Worm (Caenorhabditis elegans): Measurements from ENCODE around the gene cyd-1.

cyd-1 gene

ce11 chrII:13013966-13014365, 33.6 kb downstream of the cyd-1 start, which contains the start of gene F18A11.5:
Gene F18A11.5 (minus strand): TSS chrII:13014286.
- no peak for TF ChIP-seq dve-1 (tag; optimal IDR thresholded peaks at IDR 0.05)

DNA sequence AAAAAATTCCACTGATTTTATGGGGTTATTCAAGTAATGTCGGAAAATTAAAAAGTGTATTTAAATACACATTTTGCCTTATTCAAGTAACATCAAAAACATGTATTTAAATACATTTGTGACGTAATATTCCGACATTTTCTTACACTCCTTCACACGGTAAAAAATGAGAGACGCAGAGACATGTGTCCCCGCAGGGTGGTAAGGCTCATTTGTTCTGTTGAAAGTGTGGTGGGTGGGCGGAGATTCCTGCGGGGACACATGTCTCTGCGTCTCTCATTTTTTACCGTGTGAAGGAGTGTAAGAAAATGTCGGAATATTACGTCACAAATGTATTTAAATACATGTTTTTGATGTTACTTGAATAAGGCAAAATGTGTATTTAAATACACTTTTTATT, 36.0 kb downstream of the cyd-1 start:
- TF ChIP-seq ref-2 (tag; optimal IDR thresholded peaks at IDR 0.05), result peak; percentile 8
- TF ChIP-seq tbx-2 (tag; optimal IDR thresholded peaks at IDR 0.05), result peak; percentile 47
- TF ChIP-seq ceh-31 (tag; optimal IDR thresholded peaks at IDR 0.05), result peak; percentile 40
- TF ChIP-seq ceh-2 (tag; optimal IDR thresholded peaks at IDR 0.05), result peak; percentile 32
- TF ChIP-seq sox-2 (GFP tag; IDR thresholded peaks at IDR 0.05), result peak; percentile 59
- peak; percentile 49 for TF ChIP-seq ceh-18 (tag; optimal IDR thresholded peaks at IDR 0.05)

DNA sequence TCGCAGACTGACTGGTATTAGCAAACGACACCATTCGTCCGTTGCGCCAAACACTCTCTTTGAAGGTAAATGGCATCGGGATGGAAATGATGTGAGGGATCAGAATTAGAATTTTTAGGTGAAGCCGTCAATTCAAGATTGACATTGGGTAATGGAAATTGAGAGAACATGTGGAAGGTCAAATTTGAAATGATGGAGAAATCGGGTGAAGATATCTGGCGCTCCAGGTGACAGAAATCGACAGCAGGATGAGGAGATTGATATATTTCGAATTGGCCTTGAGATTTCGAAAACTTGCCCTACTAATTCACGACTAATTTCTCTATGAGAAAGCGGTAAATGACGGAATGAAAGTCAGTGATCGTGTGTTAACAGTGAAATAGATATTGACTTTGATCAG, 42.2 kb downstream of the cyd-1 start:
- TF ChIP-seq nhr-232 (tag; optimal IDR thresholded peaks at IDR 0.05), result no peak
- TF ChIP-seq pros-1 (tag; optimal IDR thresholded peaks at IDR 0.05), result no peak
- TF ChIP-seq ceh-24 (tag; optimal IDR thresholded peaks at IDR 0.05), result no peak
- TF ChIP-seq nhr-11 (tag; optimal IDR thresholded peaks at IDR 0.05), result no peak
- TF ChIP-seq tbx-2 (tag; optimal IDR thresholded peaks at IDR 0.05), result no peak
- TF ChIP-seq hlh-8 (tag; optimal IDR thresholded peaks at IDR 0.05), result no peak
- no peak for TF ChIP-seq gmeb-2 (tag; optimal IDR thresholded peaks at IDR 0.05)
- no peak for TF ChIP-seq fax-1 (tag; optimal IDR thresholded peaks at IDR 0.05)
- TF ChIP-seq hlh-6 (tag; optimal IDR thresholded peaks at IDR 0.05), result no peak
- no peak for TF ChIP-seq ceh-2 (tag; optimal IDR thresholded peaks at IDR 0.05)
- no peak for TF ChIP-seq pqm-1 (tag; optimal IDR thresholded peaks at IDR 0.05)
- no peak for TF ChIP-seq K09A11.1 (tag; optimal IDR thresholded peaks at IDR 0.05; ENCODE audit: insufficient read depth)
- TF ChIP-seq ceh-6 (GFP tag; optimal IDR thresholded peaks at IDR 0.05), result no peak
- TF ChIP-seq sox-4 (tag; optimal IDR thresholded peaks at IDR 0.05), result no peak
- TF ChIP-seq lin-11 (tag; optimal IDR thresholded peaks at IDR 0.05), result no peak
- no peak for TF ChIP-seq madf-2 (tag; optimal IDR thresholded peaks at IDR 0.05)
- TF ChIP-seq che-1 (tag; optimal IDR thresholded peaks at IDR 0.05), result no peak
- no peak for TF ChIP-seq T23F11.4 (GFP tag; optimal IDR thresholded peaks at IDR 0.05)

ce11 chrII:13023518-13023917, 43.1 kb downstream of the cyd-1 start:
- TF ChIP-seq ceh-2 (tag; optimal IDR thresholded peaks at IDR 0.05) (no peak), syd-9 (tag; optimal IDR thresholded peaks at IDR 0.05) (no peak), elt-2 (tag; optimal IDR thresholded peaks at IDR 0.05) (no peak), lin-11 (tag; optimal IDR thresholded peaks at IDR 0.05) (no peak), pha-2 (tag; optimal IDR thresholded peaks at IDR 0.05) (no peak), unc-3 (GFP tag; conservative IDR thresholded peaks at IDR 0.05) (no peak), unc-3 (tag; optimal IDR thresholded peaks at IDR 0.05) (no peak), odd-2 (tag; optimal IDR thresholded peaks at IDR 0.05) (no peak), C38D4.7 (GFP tag; optimal IDR thresholded peaks at IDR 0.05) (no peak), pha-4 (tag; optimal IDR thresholded peaks at IDR 0.05) (no peak)

DNA sequence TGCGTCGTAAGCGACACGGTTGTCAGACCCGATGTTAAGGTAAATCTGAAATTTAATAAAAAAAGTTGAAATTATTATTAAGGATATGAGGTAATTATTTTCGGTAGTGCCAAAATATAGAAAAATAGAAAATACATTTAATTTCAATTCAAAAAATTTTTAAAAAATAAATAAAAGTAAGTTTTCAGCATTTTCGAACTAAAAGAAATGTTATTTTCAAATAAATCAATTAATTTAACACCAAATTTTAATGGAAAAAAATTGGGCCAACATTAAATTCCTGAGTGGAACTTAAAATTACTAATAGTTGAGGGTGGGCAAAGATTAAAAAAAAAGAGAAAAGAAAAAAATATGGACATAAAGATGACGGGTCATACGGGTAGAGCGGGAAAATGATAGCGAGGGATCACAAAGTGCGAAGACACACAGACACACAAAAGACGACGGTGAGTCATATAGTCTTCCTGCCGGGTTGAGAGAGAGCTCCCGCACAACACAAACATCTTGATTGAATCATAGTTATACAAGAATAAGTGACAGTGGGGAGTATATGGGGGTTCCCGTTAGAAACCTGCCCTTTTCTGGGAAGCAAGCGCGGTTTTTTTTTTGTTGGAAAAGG, 45.5 kb downstream of the cyd-1 start, which contains the start of gene max-2:
Gene max-2 (minus strand): TSS at position 51 of the 619 bp plus-strand sequence.
- TF ChIP-seq ttx-3 (tag; optimal IDR thresholded peaks at IDR 0.05), result no peak
- no peak for TF ChIP-seq ceh-2 (tag; optimal IDR thresholded peaks at IDR 0.05)
- no peak for TF ChIP-seq ceh-48 (tag; optimal IDR thresholded peaks at IDR 0.05)
- TF ChIP-seq ceh-18 (tag; optimal IDR thresholded peaks at IDR 0.05), result no peak
- no peak for TF ChIP-seq ceh-19 (GFP tag; optimal IDR thresholded peaks at IDR 0.05)
- no peak for TF ChIP-seq syd-9 (tag; optimal IDR thresholded peaks at IDR 0.05)
- TF ChIP-seq fax-1 (tag; optimal IDR thresholded peaks at IDR 0.05), result no peak
- no peak for TF ChIP-seq unc-3 (GFP tag; conservative IDR thresholded peaks at IDR 0.05)
- TF ChIP-seq unc-3 (tag; optimal IDR thresholded peaks at IDR 0.05), result no peak
- no peak for TF ChIP-seq sox-4 (tag; optimal IDR thresholded peaks at IDR 0.05)
- TF ChIP-seq C38D4.7 (GFP tag; optimal IDR thresholded peaks at IDR 0.05), result no peak
- TF ChIP-seq unc-42 (tag; optimal IDR thresholded peaks at IDR 0.05), result no peak
- TF ChIP-seq rnt-1 (tag; optimal IDR thresholded peaks at IDR 0.05), result no peak
- TF ChIP-seq nhr-11 (tag; optimal IDR thresholded peaks at IDR 0.05), result no peak
- TF ChIP-seq tbx-2 (tag; optimal IDR thresholded peaks at IDR 0.05), result no peak
- TF ChIP-seq elt-2 (tag; optimal IDR thresholded peaks at IDR 0.05), result no peak
- TF ChIP-seq T23F11.4 (GFP tag; optimal IDR thresholded peaks at IDR 0.05), result no peak
- no peak for TF ChIP-seq Y22D7AL.16 (tag; optimal IDR thresholded peaks at IDR 0.05)

Measured in whole organism, late embryonic.